Fruit fly (Drosophila melanogaster): ENCODE data around the gene CG17159.
A peak's percentile ranks its signal among the peaks of the same experiment; 100 is the strongest.

The CG17159 gene

DNA sequence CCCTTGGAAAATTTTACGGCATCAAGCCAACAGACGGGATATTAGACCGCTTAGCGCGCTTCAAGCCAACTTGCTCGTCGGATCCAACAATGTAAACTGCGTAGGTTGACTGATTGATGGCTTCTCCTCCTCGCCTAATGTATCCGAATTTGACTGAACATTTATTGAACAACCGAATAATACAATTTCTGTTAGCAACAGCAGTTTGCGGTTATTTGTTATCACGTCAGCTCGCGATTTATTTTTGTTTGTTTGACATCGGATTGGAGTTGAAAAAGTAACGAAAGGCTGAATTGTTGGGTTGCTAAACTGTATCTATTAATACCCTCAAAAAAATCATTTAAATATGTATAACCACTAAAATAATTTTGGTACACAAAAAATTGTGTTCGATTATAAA, at the start of gene CG17159:
CG17159 (minus strand) TSS at position 101 of the 400 bp plus-strand sequence.
- TF ChIP-seq dsx (GFP tag; optimal IDR thresholded peaks at IDR 0.05; ENCODE audit: poor library complexity, severe bottlenecking) (no peak), OdsH (GFP tag; optimal IDR thresholded peaks at IDR 0.05) (no peak), CG6276 (GFP tag; optimal IDR thresholded peaks at IDR 0.05) (no peak), Eip78C (GFP tag) (no peak), Sox14 (GFP tag; optimal IDR thresholded peaks at IDR 0.05) (no peak), Sox15 (GFP tag; optimal IDR thresholded peaks at IDR 0.05) (no peak), CG6808 (GFP tag; optimal IDR thresholded peaks at IDR 0.05) (no peak), Eip93F (GFP tag; optimal IDR thresholded peaks at IDR 0.05) (no peak), Hr38 (GFP tag; optimal IDR thresholded peaks at IDR 0.05) (no peak), CG10631 (GFP tag; optimal IDR thresholded peaks at IDR 0.05) (no peak), CG8119 (GFP tag; IDR thresholded peaks at IDR 0.05) (no peak), esn (GFP tag; optimal IDR thresholded peaks at IDR 0.05) (no peak), Ets96B (tag; optimal IDR thresholded peaks at IDR 0.05) (no peak)

dm6 chrX:23105692-23106091, 13.3 kb upstream of the CG17159 start, which contains the start of gene ATbp:
ATbp (plus strand) TSS chrX:23106003.
- TF ChIP-seq fd59A (GFP tag; optimal IDR thresholded peaks at IDR 0.05) = no peak
- no peak for TF ChIP-seq CG8119 (GFP tag; IDR thresholded peaks at IDR 0.05)
- peak; percentile 27 for TF ChIP-seq esn (GFP tag; optimal IDR thresholded peaks at IDR 0.05)
- no peak for TF ChIP-seq CG6808 (GFP tag; optimal IDR thresholded peaks at IDR 0.05)
- no peak for TF ChIP-seq CG11294 (GFP tag; IDR thresholded peaks at IDR 0.05)
- TF ChIP-seq cyc (GFP tag; optimal IDR thresholded peaks at IDR 0.05) = no peak
- no peak for TF ChIP-seq dac (GFP tag; optimal IDR thresholded peaks at IDR 0.05)
- TF ChIP-seq ss (GFP tag; optimal IDR thresholded peaks at IDR 0.05) = no peak
- no peak for TF ChIP-seq Hr38 (GFP tag; optimal IDR thresholded peaks at IDR 0.05)
- TF ChIP-seq Sox14 (GFP tag; optimal IDR thresholded peaks at IDR 0.05) = peak; percentile 37
- TF ChIP-seq Gug (GFP tag; IDR thresholded peaks at IDR 0.05) = no peak
- no peak for TF ChIP-seq acj6 (GFP tag; optimal IDR thresholded peaks at IDR 0.05)
- TF ChIP-seq CG3032 (tag; optimal IDR thresholded peaks at IDR 0.05) = peak; percentile 12
- TF ChIP-seq Met (GFP tag; optimal IDR thresholded peaks at IDR 0.05) = no peak
- no peak for TF ChIP-seq CG4318 (GFP tag; optimal IDR thresholded peaks at IDR 0.05)
- no peak for TF ChIP-seq CG8632 (GFP tag; optimal IDR thresholded peaks at IDR 0.05)
- TF ChIP-seq OdsH (GFP tag; optimal IDR thresholded peaks at IDR 0.05) = no peak
- TF ChIP-seq spab (GFP tag; optimal IDR thresholded peaks at IDR 0.05) = no peak
- peak; percentile 15 for TF ChIP-seq topi (GFP tag; optimal IDR thresholded peaks at IDR 0.05)
- no peak for TF ChIP-seq Hr4 (GFP tag; optimal IDR thresholded peaks at IDR 0.05)
- no peak for TF ChIP-seq CG6854 (GFP tag; optimal IDR thresholded peaks at IDR 0.05)
- TF ChIP-seq fkh (GFP tag; optimal IDR thresholded peaks at IDR 0.05) = peak; percentile 64
- no peak for TF ChIP-seq Blimp-1 (GFP tag; optimal IDR thresholded peaks at IDR 0.05)
- TF ChIP-seq CG6276 (GFP tag; optimal IDR thresholded peaks at IDR 0.05) = no peak
- TF ChIP-seq CG10631 (GFP tag; optimal IDR thresholded peaks at IDR 0.05) = peak; percentile 3
- no peak for TF ChIP-seq CG6163 (GFP tag; IDR thresholded peaks at IDR 0.05)
- peak; percentile 36 for TF ChIP-seq Eip78C (GFP tag)
- no peak for TF ChIP-seq CG11902 (GFP tag; optimal IDR thresholded peaks at IDR 0.05)
- no peak for TF ChIP-seq Eip75B (GFP tag; optimal IDR thresholded peaks at IDR 0.05)
- no peak for TF ChIP-seq Eip93F (GFP tag; optimal IDR thresholded peaks at IDR 0.05)
- no peak for TF ChIP-seq Smox (GFP tag; optimal IDR thresholded peaks at IDR 0.05)
- TF ChIP-seq CG32006 (GFP tag; optimal IDR thresholded peaks at IDR 0.05) = no peak
- no peak for TF ChIP-seq Sox15 (GFP tag; optimal IDR thresholded peaks at IDR 0.05)
- peak; percentile 16 for TF ChIP-seq lz (GFP tag; optimal IDR thresholded peaks at IDR 0.05)
- no peak for TF ChIP-seq svp (GFP tag)
- TF ChIP-seq CG31627 (GFP tag; optimal IDR thresholded peaks at IDR 0.05) = peak; percentile 19
- peak; percentile 31 for TF ChIP-seq Hr39 (GFP tag; optimal IDR thresholded peaks at IDR 0.05)
- no peak for TF ChIP-seq CG3919 (GFP tag; optimal IDR thresholded peaks at IDR 0.05)

Measured in whole organism, prepupa.